Worm (Caenorhabditis elegans): ENCODE measurements around the gene kcc-2.

DNA sequence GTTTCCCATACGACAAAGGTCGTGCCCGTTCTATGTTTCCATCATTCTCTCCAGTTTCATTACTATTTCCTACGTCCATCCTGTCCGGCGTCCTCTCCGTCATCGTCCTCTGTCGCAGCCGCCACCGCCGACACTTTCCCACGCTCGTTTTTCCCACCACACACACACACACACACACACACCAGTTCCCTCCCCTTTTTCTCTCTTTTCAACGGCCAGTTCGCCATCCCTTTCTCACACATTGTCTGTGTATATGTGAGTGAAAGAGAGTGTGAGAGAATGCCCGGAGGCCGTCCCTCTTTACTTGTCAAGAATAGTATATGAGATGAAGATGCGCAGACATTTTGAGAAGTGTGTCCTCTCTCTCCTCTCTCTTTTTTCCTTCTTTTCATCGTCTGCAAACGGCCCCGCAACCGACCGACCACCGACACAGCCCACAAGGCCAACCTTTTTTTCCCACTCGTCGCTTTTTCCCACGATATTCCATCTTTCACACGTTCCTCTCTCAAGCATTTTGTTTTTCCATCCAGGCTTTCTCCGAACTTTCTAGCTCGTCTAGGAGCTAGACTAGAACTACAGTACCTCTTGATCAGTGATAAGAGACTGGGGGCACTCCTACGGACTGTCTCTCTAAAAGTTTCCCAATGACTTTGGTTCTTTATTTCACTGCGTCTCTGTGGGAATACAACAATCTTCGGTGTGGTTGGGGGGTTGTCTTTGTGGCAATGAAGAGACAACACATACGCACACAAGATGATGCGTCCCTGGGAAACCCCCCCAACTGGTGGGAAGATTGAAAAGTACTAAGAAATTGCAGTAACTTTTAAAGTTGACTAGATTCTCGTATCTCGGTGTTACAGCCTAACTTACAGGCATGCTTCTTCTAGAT is 56.5 kb downstream of the kcc-2 start:
- no peak for TF ChIP-seq vab-15 (tag; optimal IDR thresholded peaks at IDR 0.05)
- no peak for TF ChIP-seq nhr-84 (tag; optimal IDR thresholded peaks at IDR 0.05)
- TF ChIP-seq ces-1 (GFP tag; optimal IDR thresholded peaks at IDR 0.05), result no peak
- no peak for TF ChIP-seq nhr-11 (tag; optimal IDR thresholded peaks at IDR 0.05)

Data from whole organism, L1 larva.